Fruit fly (Drosophila melanogaster): ENCODE results near the gene Cf2.

Gene Cf2

DNA sequence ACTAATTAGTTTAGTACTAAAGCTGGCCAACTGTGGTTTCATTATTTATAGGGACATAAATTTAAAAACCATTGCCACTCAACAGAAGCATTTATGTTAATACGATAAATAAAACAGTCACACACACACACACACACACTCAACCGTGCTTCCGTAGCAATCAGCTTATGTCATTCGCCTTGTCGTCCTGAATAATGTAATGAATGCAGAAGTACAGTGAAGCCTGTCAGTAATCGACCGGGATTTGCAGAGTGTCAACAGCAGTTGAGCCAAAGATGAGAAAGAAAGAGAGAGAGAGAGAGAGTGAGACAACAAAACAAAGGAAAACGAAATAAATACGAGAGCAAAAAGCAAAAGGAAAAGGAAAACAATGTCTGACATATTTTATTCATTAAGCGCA lies 14.5 kb downstream of the Cf2 start:
- no peak for TF ChIP-seq psq (optimal IDR thresholded peaks at IDR 0.05)

DNA sequence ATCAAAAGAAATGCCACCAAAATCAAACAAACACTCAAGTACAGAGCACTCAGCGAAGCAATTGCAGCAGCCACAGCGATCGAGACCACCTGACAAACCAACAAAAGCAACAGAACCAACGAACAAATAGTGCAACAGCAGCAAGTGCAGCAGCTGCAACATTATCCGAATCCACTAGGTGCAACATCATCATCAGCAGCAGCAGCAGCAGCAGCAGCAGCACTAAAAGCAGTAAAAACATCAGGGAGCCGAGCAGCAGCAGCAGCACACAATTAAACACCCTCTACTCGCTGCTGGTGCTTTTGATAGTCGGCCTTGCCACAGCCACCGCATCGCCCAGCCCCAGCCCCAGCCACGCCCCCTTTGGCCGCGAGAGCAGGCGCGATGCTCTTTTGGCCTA lies 17.5 kb downstream of the Cf2 start:
- TF ChIP-seq Sin3A (optimal IDR thresholded peaks at IDR 0.05) (no peak), h (optimal IDR thresholded peaks at IDR 0.05) (no peak), Myc (optimal IDR thresholded peaks at IDR 0.05) (no peak), insv (optimal IDR thresholded peaks at IDR 0.05) (no peak), ttk (optimal IDR thresholded peaks at IDR 0.05) (no peak), psq (optimal IDR thresholded peaks at IDR 0.05) (no peak)

DNA sequence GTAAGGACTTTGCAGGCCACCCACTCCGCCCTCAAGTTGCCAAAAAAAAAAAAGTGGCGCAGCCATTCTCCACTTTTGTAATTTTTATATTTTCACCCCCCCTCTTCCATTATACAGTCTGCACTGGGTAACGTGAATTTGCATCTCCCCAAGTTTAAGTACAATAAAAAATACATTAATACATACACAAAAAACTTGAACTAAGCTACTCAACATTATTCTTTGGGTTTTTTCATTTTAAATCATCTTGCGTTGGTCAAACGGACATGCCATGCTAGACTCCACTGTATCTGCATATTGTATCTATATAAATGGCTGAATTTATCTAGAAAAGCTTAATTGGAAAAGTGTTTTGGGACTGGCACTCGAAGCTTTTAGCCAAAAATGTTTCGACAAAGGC lies 21.4 kb downstream of the Cf2 start:
- TF ChIP-seq insv (optimal IDR thresholded peaks at IDR 0.05) (no peak), Myc (optimal IDR thresholded peaks at IDR 0.05) (no peak), ttk (optimal IDR thresholded peaks at IDR 0.05) (no peak), psq (optimal IDR thresholded peaks at IDR 0.05) (no peak), h (optimal IDR thresholded peaks at IDR 0.05) (no peak)

DNA sequence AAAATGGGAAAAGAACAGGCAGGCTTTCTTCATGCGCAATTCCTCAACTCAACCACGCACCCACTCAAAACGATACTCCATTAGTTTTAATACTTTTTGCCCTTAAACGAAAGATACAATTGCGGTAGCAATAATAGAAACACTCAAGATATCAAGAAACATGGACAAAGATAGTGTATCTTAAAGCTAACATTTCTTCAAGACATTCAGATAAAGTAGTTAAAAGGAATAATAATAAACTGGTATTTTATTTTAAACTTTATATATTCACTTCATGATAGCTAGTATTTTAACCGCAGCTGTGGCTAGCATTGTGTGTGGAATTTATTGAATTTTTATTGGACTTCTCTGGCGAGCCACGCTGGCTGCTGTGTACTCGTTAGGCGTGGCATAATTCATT lies 26.8 kb downstream of the Cf2 start:
- TF ChIP-seq insv (optimal IDR thresholded peaks at IDR 0.05) = no peak
- no peak for TF ChIP-seq ttk (optimal IDR thresholded peaks at IDR 0.05)
- no peak for TF ChIP-seq psq (optimal IDR thresholded peaks at IDR 0.05)
- no peak for TF ChIP-seq Sin3A (optimal IDR thresholded peaks at IDR 0.05)
- no peak for TF ChIP-seq h (optimal IDR thresholded peaks at IDR 0.05)
- TF ChIP-seq Myc (optimal IDR thresholded peaks at IDR 0.05) = no peak

DNA sequence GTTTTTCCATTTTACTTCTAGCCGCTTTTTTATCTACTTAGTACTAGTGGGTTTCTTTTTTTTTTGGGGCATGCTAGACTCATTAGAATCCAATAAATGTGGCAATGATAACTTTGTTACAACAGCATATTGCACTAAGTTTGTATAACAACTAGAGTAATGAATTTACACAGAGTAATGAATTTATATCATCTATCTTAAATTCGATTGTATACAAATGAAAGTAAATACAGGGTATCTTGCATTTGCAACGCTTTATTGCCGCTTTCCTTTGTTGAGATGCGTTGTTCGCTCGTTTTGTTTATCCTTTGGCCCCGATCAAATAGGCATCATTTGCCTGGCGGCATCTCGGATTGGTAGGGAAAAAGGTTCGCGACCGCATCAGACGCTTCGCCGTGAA lies 28.1 kb downstream of the Cf2 start:
- TF ChIP-seq h (optimal IDR thresholded peaks at IDR 0.05) (no peak), insv (optimal IDR thresholded peaks at IDR 0.05) (no peak), Myc (optimal IDR thresholded peaks at IDR 0.05) (no peak), psq (optimal IDR thresholded peaks at IDR 0.05) (no peak), ttk (optimal IDR thresholded peaks at IDR 0.05) (no peak), Sin3A (optimal IDR thresholded peaks at IDR 0.05) (no peak)

DNA sequence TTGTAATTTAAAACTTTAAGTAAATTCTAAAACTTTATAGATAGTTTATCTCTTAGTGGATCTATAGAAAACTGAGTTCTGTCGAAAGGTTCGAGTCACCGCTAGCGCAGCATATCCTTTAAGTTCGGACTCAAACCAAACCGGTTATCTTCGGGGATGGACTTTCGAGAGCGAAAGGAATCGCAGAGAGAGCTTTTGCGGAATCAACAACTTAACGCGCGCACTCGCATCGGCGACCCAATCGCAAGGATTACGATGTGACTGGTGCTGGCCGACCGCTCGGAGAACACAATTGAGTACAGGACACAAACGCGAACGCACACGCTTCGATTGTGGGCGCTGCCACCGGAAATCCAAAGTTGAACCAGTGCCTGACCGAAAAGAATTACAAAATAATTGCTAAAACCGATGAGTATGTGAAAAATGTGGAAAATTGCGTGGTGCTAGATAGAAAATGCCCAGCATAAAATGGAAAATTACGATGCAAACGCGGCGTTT lies 30.3 kb downstream of the Cf2 start, which contains the start of gene smog:
TSS of gene smog (plus strand) at position 260 of the 498 bp plus-strand sequence.
- TF ChIP-seq ttk (optimal IDR thresholded peaks at IDR 0.05) (no peak), Sin3A (optimal IDR thresholded peaks at IDR 0.05) (no peak), Myc (optimal IDR thresholded peaks at IDR 0.05) (no peak), h (optimal IDR thresholded peaks at IDR 0.05) (no peak), insv (optimal IDR thresholded peaks at IDR 0.05) (no peak), psq (optimal IDR thresholded peaks at IDR 0.05) (no peak)

DNA sequence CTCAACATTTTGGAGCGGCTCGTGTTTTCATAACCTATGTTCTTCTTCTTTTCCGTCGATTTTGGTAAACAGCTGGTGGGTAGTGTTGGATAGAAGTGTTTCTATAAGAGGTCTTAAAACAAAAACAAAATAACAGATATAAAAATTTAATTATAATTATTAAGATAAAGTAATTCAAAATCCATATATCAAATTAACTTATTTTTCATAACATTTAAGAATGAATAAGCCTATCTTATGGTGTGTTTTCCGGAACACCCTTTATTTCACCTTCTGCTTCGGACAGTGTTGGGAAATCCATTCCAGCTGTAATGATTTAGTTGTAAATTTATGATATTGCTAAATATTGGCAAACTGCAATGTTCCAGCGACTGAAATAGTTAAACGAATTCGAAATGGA lies 32.6 kb downstream of the Cf2 start, which contains the start of the genes mRpS2 and Mon1:
TSS of gene mRpS2 (minus strand) at position 64 of the 400 bp plus-strand sequence.
TSS of gene Mon1 (plus strand) at position 286 of the 400 bp plus-strand sequence.
- TF ChIP-seq insv (optimal IDR thresholded peaks at IDR 0.05) (no peak), h (optimal IDR thresholded peaks at IDR 0.05) (no peak), Sin3A (optimal IDR thresholded peaks at IDR 0.05) (no peak), psq (optimal IDR thresholded peaks at IDR 0.05) (no peak), ttk (optimal IDR thresholded peaks at IDR 0.05) (no peak)

DNA sequence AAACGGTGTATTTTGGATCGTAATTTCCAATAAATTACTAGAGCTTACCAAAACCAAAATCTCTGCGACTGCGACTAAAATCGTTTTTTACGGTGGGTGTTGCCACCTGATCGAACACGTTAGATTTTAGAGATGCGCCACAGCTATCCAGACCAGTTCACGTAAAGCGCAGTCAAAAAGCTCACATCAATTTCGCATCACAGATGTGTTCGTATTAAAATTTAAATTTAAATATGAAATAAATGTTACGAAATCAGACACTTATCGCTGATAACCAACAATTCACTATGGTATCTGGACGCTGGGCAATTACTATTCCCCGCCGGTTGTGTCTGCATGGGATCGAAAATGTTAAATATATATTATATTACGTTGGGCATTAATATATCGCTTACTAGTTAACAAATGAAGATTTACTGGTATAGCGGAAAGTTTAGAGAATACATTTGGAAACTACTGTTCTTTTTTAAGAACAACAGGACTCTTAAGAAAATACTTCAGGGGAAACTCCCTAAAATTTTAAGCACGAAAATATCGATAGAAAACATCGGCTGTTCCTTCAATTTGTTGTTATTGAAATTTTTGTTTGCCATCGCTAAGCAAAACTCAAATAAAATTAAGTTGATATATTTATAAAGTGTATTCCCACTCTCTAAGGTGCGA lies 35.6 kb downstream of the Cf2 start, which contains the start of the genes mxt and CG11927:
TSS of gene mxt (minus strand) at position 105 of the 663 bp plus-strand sequence.
TSS of gene CG11927 (plus strand) at position 576 of the 663 bp plus-strand sequence.
- no peak for TF ChIP-seq h (optimal IDR thresholded peaks at IDR 0.05)
- TF ChIP-seq Myc (optimal IDR thresholded peaks at IDR 0.05) = no peak
- TF ChIP-seq insv (optimal IDR thresholded peaks at IDR 0.05) = no peak
- TF ChIP-seq ttk (optimal IDR thresholded peaks at IDR 0.05) = no peak
- no peak for TF ChIP-seq Sin3A (optimal IDR thresholded peaks at IDR 0.05)
- no peak for TF ChIP-seq psq (optimal IDR thresholded peaks at IDR 0.05)

DNA sequence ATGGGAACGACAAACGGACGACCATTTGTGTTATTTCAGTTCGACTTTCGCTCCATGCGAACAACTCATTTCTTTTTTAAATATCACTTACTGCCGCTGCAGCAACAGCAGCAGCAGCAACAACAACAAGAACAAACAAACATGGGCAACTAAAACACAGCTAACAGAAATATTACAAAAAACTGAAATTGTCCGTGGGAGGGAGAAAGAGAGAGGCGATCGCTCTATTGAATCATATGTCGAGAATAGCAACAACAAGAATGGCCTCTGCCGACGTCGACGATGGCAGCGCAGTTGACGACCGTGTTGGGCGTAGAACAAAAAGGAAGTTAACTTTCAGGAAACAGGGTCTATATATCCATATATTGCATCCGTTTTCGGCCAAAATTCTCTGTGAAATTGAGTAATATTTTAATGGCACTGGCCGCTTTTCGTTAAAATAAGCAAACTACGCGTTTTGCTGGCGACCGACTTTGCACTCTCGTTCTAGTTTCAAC lies 36.2 kb downstream of the Cf2 start:
- no peak for TF ChIP-seq h (optimal IDR thresholded peaks at IDR 0.05)
- TF ChIP-seq Myc (optimal IDR thresholded peaks at IDR 0.05) = no peak
- TF ChIP-seq psq (optimal IDR thresholded peaks at IDR 0.05) = no peak
- no peak for TF ChIP-seq insv (optimal IDR thresholded peaks at IDR 0.05)
- TF ChIP-seq ttk (optimal IDR thresholded peaks at IDR 0.05) = no peak
- no peak for TF ChIP-seq Sin3A (optimal IDR thresholded peaks at IDR 0.05)

DNA sequence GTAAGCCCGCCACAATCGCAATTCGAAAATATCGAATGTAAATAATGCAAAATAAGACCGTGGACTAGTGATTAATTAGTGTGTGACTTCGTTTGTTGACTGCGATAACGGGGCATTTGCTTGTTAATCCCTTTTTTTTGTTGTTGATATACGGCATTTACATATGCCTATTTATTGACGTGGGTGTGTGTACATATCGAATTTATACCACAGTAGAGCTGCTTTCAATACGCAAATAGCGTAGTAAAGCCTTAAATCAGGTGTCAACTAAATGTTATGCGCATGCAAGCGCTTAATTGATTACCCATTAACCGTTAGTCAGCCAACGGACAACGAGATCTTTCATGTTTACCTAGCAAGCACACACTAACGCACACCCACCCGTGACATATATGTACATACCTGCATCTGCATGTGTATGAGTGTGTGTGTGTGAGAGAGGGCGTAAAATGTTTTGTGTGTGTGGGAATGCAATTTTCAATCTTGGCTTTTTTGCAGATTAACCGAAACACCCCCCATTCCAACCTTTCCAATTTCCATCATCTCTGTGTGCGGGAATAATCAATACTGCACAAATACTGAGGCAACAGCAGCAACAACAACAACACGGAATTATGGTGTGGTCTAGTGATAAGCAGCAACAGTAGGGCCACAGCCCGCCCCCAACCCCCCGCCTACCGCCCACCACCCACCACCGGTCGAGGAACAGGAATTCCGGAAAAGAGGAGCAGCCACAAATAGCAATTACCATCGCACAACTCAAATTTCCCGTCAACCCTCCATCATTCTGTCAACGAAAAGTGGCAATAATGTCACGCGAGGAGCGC lies 44.2 kb downstream of the Cf2 start:
- TF ChIP-seq insv (optimal IDR thresholded peaks at IDR 0.05) (no peak), ttk (optimal IDR thresholded peaks at IDR 0.05) (no peak), Myc (optimal IDR thresholded peaks at IDR 0.05) (no peak), h (optimal IDR thresholded peaks at IDR 0.05) (no peak), psq (optimal IDR thresholded peaks at IDR 0.05) (no peak), Sin3A (optimal IDR thresholded peaks at IDR 0.05) (no peak)

DNA sequence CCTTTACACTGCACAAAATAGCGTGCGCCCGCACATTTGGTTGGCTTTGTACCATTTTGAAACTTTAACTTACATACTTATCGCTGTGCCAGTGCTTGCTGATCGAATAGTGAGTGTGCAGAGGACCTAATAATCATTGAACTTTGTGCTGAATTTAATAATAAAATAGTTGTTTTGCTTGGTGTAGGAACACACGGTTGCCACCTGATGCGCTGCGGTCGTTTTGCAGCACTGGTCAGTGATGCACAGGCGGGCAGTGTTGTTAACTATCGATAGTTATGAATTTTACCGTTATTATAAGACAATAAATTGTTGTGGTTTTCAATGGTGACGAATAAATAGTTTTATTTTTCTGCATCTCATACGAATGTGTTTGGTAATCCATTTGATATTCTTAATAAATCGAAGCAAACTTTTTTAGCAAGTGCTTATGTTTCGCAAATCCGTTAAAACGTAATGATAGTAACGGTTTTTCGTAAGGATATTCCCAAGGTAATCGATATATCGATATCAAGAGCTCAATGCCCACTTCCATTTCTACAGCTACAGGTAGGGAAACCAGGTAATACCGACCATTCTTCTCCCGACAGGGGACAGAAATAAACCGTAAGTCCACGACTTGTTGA lies 45.0 kb downstream of the Cf2 start, which contains the start of the genes tank and CG12194:
TSS of gene tank (minus strand) at position 228 of the 626 bp plus-strand sequence.
TSS of gene CG12194 (plus strand) at position 576 of the 626 bp plus-strand sequence.
- no peak for TF ChIP-seq ttk (optimal IDR thresholded peaks at IDR 0.05)
- TF ChIP-seq insv (optimal IDR thresholded peaks at IDR 0.05) = no peak
- no peak for TF ChIP-seq psq (optimal IDR thresholded peaks at IDR 0.05)
- no peak for TF ChIP-seq Myc (optimal IDR thresholded peaks at IDR 0.05)
- TF ChIP-seq Sin3A (optimal IDR thresholded peaks at IDR 0.05) = no peak
- TF ChIP-seq h (optimal IDR thresholded peaks at IDR 0.05) = no peak
